Fruit fly (Drosophila melanogaster): Measurements from ENCODE around the gene Naglu.

The Naglu gene

dm6 chr2L:8382646-8383045, 29.0 kb downstream of the Naglu start, which contains the start of the genes CG13392 and Rcd4 (continued):
- peak; percentile 87 for TF ChIP-seq pzg (GFP tag; optimal IDR thresholded peaks at IDR 0.05)
- TF ChIP-seq seq (GFP tag; IDR thresholded peaks at IDR 0.05) = no peak
- TF ChIP-seq salm (tag; optimal IDR thresholded peaks at IDR 0.05) = no peak
- peak; percentile 76 for TF ChIP-seq rib (GFP tag; IDR thresholded peaks at IDR 0.05)
- TF ChIP-seq CG4360 (GFP tag; IDR thresholded peaks at IDR 0.05) = no peak
- peak; percentile 36; the same call in 2 of the 3 replicates for TF ChIP-seq Aef1 (GFP tag; IDR thresholded peaks at IDR 0.05)
- peak; percentile 70 for TF ChIP-seq CG12155 (GFP tag; optimal IDR thresholded peaks at IDR 0.05)
- TF ChIP-seq Ssrp (tag; optimal IDR thresholded peaks at IDR 0.05) = no peak
- peak; percentile 49; the same call in 1 of the 2 replicates for TF ChIP-seq onecut (GFP tag; IDR thresholded peaks at IDR 0.05)
- TF ChIP-seq Scr (GFP tag; IDR thresholded peaks at IDR 0.05; ENCODE audit: partially characterized antibody) = peak; percentile 64
- no peak for TF ChIP-seq CG3065 (GFP tag; optimal IDR thresholded peaks at IDR 0.05)
- no peak; the same call in 1 of the 2 replicates for TF ChIP-seq CG31224 (GFP tag; IDR thresholded peaks at IDR 0.05)
- no peak for TF ChIP-seq crol (GFP tag; IDR thresholded peaks at IDR 0.05)
- TF ChIP-seq CG15696 (tag; optimal IDR thresholded peaks at IDR 0.05) = no peak
- no peak for TF ChIP-seq z (GFP tag; IDR thresholded peaks at IDR 0.05)
- peak; percentile 76 for TF ChIP-seq zen (tag; optimal IDR thresholded peaks at IDR 0.05)
- no peak for TF ChIP-seq yki (optimal IDR thresholded peaks at IDR 0.05)
- TF ChIP-seq Dref (GFP tag; IDR thresholded peaks at IDR 0.05) = peak; percentile 57
- TF ChIP-seq Nf-YC (tag; optimal IDR thresholded peaks at IDR 0.05) = peak; percentile 17
- TF ChIP-seq toy (GFP tag; IDR thresholded peaks at IDR 0.05) = no peak
- TF ChIP-seq dan (GFP tag; IDR thresholded peaks at IDR 0.05) = no peak
- peak; percentile 62 for TF ChIP-seq Meics (GFP tag; optimal IDR thresholded peaks at IDR 0.05)
- TF ChIP-seq Xbp1 (GFP tag; optimal IDR thresholded peaks at IDR 0.05) = peak; percentile 65
- peak; percentile 50; the same call in 2 of the 3 replicates for TF ChIP-seq otp (GFP tag; IDR thresholded peaks at IDR 0.05)
- no peak for TF ChIP-seq Neu2 (GFP tag; optimal IDR thresholded peaks at IDR 0.05; ENCODE audit: borderline replicate concordance)
- TF ChIP-seq HmgD (GFP tag; optimal IDR thresholded peaks at IDR 0.05) = peak; percentile 63
- TF ChIP-seq CG10274 (GFP tag; optimal IDR thresholded peaks at IDR 0.05) = no peak
- TF ChIP-seq wdn (GFP tag; IDR thresholded peaks at IDR 0.05) = peak; percentile 51; the same call in 1 of the 2 replicates
- peak; percentile 24 for TF ChIP-seq bigmax (GFP tag; optimal IDR thresholded peaks at IDR 0.05)
- no peak for TF ChIP-seq cad (GFP tag; optimal IDR thresholded peaks at IDR 0.05)
- 0 out of 2 replicates have a peak, but pooled peaks have one; percentile 12 for TF ChIP-seq CG7372 (GFP tag; IDR thresholded peaks at IDR 0.05)
- TF ChIP-seq Atf-2 (GFP tag; optimal IDR thresholded peaks at IDR 0.05) = peak; percentile 31
- peak; percentile 81 for TF ChIP-seq her (GFP tag; optimal IDR thresholded peaks at IDR 0.05)
- no peak for TF ChIP-seq ase (GFP tag; IDR thresholded peaks at IDR 0.05)
- peak; percentile 28 for TF ChIP-seq CG18476 (GFP tag; optimal IDR thresholded peaks at IDR 0.05)
- TF ChIP-seq CG7745 (tag; optimal IDR thresholded peaks at IDR 0.05) = no peak
- TF ChIP-seq CG8089 (GFP tag; optimal IDR thresholded peaks at IDR 0.05) = peak; percentile 11
- TF ChIP-seq chn (GFP tag; optimal IDR thresholded peaks at IDR 0.05) = peak; percentile 50
- TF ChIP-seq Hmr (GFP tag; optimal IDR thresholded peaks at IDR 0.05) = peak; percentile 78
- no peak for TF ChIP-seq CG15011 (GFP tag; optimal IDR thresholded peaks at IDR 0.05)
- peak; percentile 58 for TF ChIP-seq Taf1 (GFP tag; IDR thresholded peaks at IDR 0.05)
- TF ChIP-seq Blimp-1 (GFP tag; optimal IDR thresholded peaks at IDR 0.05) = peak; percentile 27
- peak; percentile 24; the same call in 1 of the 2 replicates for TF ChIP-seq al (GFP tag; IDR thresholded peaks at IDR 0.05)
- TF ChIP-seq kay (GFP tag; optimal IDR thresholded peaks at IDR 0.05) = peak; percentile 4
- TF ChIP-seq CG7357 (GFP tag; IDR thresholded peaks at IDR 0.05) = no peak
- no peak for TF ChIP-seq bowl (GFP tag; IDR thresholded peaks at IDR 0.05)
- TF ChIP-seq Sox102F (GFP tag; optimal IDR thresholded peaks at IDR 0.05) = peak; percentile 16
- no peak for TF ChIP-seq ham (GFP tag; IDR thresholded peaks at IDR 0.05)
- peak; percentile 12 for TF ChIP-seq disco-r (GFP tag; optimal IDR thresholded peaks at IDR 0.05)
- TF ChIP-seq sd (tag; optimal IDR thresholded peaks at IDR 0.05) = peak; percentile 77
- no peak; the same call in 2 of the 3 replicates for TF ChIP-seq CG11695 (GFP tag; IDR thresholded peaks at IDR 0.05)
- TF ChIP-seq hth (optimal IDR thresholded peaks at IDR 0.05) = no peak
- TF ChIP-seq vvl (GFP tag; IDR thresholded peaks at IDR 0.05) = peak; percentile 87

All from whole organism, embryonic.